Fruit fly (Drosophila melanogaster) whole organism, wandering third instar larva: ENCODE measurements around the gene CG9240.
A peak's percentile ranks its signal among the peaks of the same experiment; 100 is the strongest.

Source experiments
- CG9705 ChIP-seq: fragments of 200-800 bp; sonication (Bioruptor generic); optimal IDR thresholded peaks from 2 replicates; lab custom pipeline; 2018; ENCODE audit warnings: missing biosample characterization, mild to moderate bottlenecking, missing genetic modification characterization
- Dif ChIP-seq: fragments of 200-275, 200-300 bp; sonication (Bioruptor generic); optimal IDR thresholded peaks from 2 replicates; lab custom pipeline; 2018; ENCODE audit warnings: missing biosample characterization, missing genetic modification characterization; ENCODE audit not compliant: partially characterized antibody
- Hnf4 ChIP-seq: fragments of 200-800 bp; sonication (Bioruptor generic); optimal IDR thresholded peaks from 2 replicates; lab custom pipeline; 2016; ENCODE audit warnings: missing biosample characterization, mild to moderate bottlenecking, missing genetic modification characterization
- Myc ChIP-seq: fragments of >200 bp; optimal IDR thresholded peaks from 2 replicates; lab custom pipeline; 2017
- OdsH ChIP-seq: fragments of 200-800 bp; sonication (Bioruptor generic); optimal IDR thresholded peaks from 2 replicates; lab custom pipeline; 2016; ENCODE audit warnings: missing biosample characterization, mild to moderate bottlenecking, missing genetic modification characterization
- Sp1 ChIP-seq: fragments of 200-800 bp; sonication (Bioruptor generic); optimal IDR thresholded peaks from 3 replicates; lab custom pipeline; 2019; ENCODE audit warnings: missing biosample characterization, mild to moderate bottlenecking, missing genetic modification characterization, moderate library complexity
- Vsx2 ChIP-seq: fragments of 200-300, 225-300 bp; sonication (Bioruptor generic); optimal IDR thresholded peaks from 2 replicates; lab custom pipeline; 2018; ENCODE audit warnings: missing biosample characterization, missing genetic modification characterization; ENCODE audit not compliant: partially characterized antibody
- dl ChIP-seq, 2 experiments: fragments of 175-275, 200-275 bp in 1 of 2; fragments of 200-275 bp in 1 of 2; sonication (Bioruptor generic); optimal IDR thresholded peaks; lab custom pipeline; 2018; ENCODE audit warnings: mild to moderate bottlenecking in 2 of 2, missing biosample characterization in 2 of 2, missing genetic modification characterization in 2 of 2, moderate library complexity in 2 of 2; ENCODE audit not compliant: partially characterized antibody in 2 of 2, insufficient read depth in 1 of 2
- foxo ChIP-seq, 2 experiments: fragments of 200-800 bp; sonication (Bioruptor generic); optimal IDR thresholded peaks; 2 replicates in 1 of 2; 3 replicates in 1 of 2; lab custom pipeline; 2016 to 2017; ENCODE audit warnings: missing biosample characterization in 2 of 2, missing genetic modification characterization in 2 of 2
- h ChIP-seq: fragments of 200-800 bp; sonication (Bioruptor generic); optimal IDR thresholded peaks from 3 replicates; lab custom pipeline; 2016; ENCODE audit warnings: missing biosample characterization, mild to moderate bottlenecking, missing genetic modification characterization
- jim ChIP-seq: fragments of 175-275, 200-325 bp; sonication (Bioruptor generic); optimal IDR thresholded peaks from 2 replicates; lab custom pipeline; 2016; ENCODE audit warnings: missing biosample characterization, mild to moderate bottlenecking, missing genetic modification characterization
- lola ChIP-seq: fragments of >200 bp; optimal IDR thresholded peaks from 2 replicates; lab custom pipeline; 2017; ENCODE audit warnings: missing biosample characterization, missing genetic modification characterization
- psq ChIP-seq: fragments of 200-800 bp; sonication (Bioruptor generic); optimal IDR thresholded peaks from 3 replicates; lab custom pipeline; 2017; ENCODE audit warnings: missing biosample characterization, mild to moderate bottlenecking, missing genetic modification characterization, moderate library complexity
- rgr ChIP-seq: fragments of 200-800 bp; sonication (Bioruptor generic); optimal IDR thresholded peaks from 3 replicates; lab custom pipeline; 2016; ENCODE audit warnings: missing biosample characterization, mild to moderate bottlenecking, missing genetic modification characterization
- sv ChIP-seq: fragments of 200-800 bp; sonication (Bioruptor generic); optimal IDR thresholded peaks from 3 replicates; lab custom pipeline; 2016; ENCODE audit warnings: missing biosample characterization, missing genetic modification characterization
- tai ChIP-seq: sonication (Bioruptor generic); optimal IDR thresholded peaks from 2 replicates; lab custom pipeline; 2016; ENCODE audit warnings: missing biosample characterization, missing genetic modification characterization
- woc ChIP-seq: sonication (Bioruptor generic); optimal IDR thresholded peaks from 2 replicates; lab custom pipeline; 2016; ENCODE audit warnings: missing biosample characterization, mild to moderate bottlenecking, missing genetic modification characterization

CG9240 gene

DNA sequence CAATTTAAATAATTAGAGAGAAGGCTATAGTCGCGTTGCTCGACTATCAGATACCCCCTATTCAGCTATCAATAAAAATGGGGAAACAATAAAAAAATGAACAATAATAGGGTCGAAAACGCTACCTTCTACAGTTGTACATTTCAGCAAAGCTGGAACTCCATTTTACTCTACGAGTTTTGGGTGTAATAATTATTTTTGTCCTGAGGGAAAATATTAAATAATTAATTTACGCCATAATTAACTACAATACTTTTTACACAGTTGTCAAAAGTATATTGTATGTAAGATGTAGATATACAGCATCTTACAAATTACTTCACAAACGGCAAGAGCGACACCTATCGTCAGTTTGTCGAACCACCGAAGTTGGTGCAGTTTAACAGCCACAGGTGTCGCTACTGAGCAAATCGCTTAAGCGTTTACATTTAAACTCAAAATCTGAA lies 47.7 kb downstream of the CG9240 start:
- TF ChIP-seq Myc (lab: Kevin White, UChicago) (peak; percentile 68), h (GFP tag; lab: Kevin White, UChicago) (peak; percentile 17), sv (GFP tag; lab: Kevin White, UChicago) (no peak), Hnf4 (GFP tag; lab: Kevin White, UChicago) (peak; percentile 4), rgr (GFP tag; lab: Kevin White, UChicago) (no peak), woc (GFP tag; lab: Kevin White, UChicago) (no peak), Vsx2 (GFP tag; lab: Kevin White, UChicago) (peak; percentile 80), CG9705 (GFP tag; lab: Kevin White, UChicago) (no peak), OdsH (GFP tag; lab: Kevin White, UChicago) (no peak), foxo (GFP tag; optimal IDR thresholded peaks at IDR 0.05; lab: Kevin White, UChicago) (peak in 1 of 2 experiments; percentile 28), Dif (no peak), lola (GFP tag; lab: Kevin White, UChicago) (no peak), dl (GFP tag; optimal IDR thresholded peaks at IDR 0.05; lab: Kevin White, UChicago; ENCODE audit: insufficient read depth in 1 of 2, partially characterized antibody in 2 of 2) (no peak), tai (GFP tag; lab: Kevin White, UChicago) (no peak), jim (GFP tag; lab: Kevin White, UChicago) (no peak), psq (GFP tag; lab: Kevin White, UChicago) (no peak)

DNA sequence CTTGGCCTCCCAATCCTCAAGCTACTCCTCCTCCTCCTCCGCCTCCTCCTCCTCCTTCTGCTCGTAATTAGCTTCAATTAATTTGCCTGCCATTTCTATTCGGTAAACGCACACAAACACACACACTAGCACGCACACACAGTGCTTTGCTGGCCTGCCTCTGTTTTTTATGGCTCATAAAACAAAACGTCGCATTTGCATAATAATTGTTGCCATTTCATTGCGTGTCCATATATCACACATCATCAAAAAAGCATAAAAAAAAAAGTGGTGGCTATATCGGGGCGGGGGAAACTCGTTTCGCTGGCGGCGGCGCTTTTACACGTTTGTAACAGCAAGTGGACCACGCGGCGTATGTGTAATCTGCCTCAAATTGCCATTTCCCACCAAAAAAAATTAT lies 49.5 kb downstream of the CG9240 start:
- TF ChIP-seq Sp1 (GFP tag; lab: Kevin White, UChicago) (no peak), Vsx2 (GFP tag; lab: Kevin White, UChicago) (no peak)
